Worm (Caenorhabditis elegans): ENCODE results near the gene spop-1.

- no peak for TF ChIP-seq sptf-1 (tag; optimal IDR thresholded peaks at IDR 0.05)
- TF ChIP-seq unc-62 (GFP tag; optimal IDR thresholded peaks at IDR 0.05): no peak
- no peak for TF ChIP-seq rnt-1 (tag; optimal IDR thresholded peaks at IDR 0.05)
- TF ChIP-seq elt-3 (tag; optimal IDR thresholded peaks at IDR 0.05): no peak
- no peak for TF ChIP-seq aha-1 (tag; optimal IDR thresholded peaks at IDR 0.05)
- TF ChIP-seq nhr-84 (tag; optimal IDR thresholded peaks at IDR 0.05): no peak
- no peak for TF ChIP-seq snpc-4 (tag; optimal IDR thresholded peaks at IDR 0.05)
- no peak for TF ChIP-seq sup-37 (GFP tag; optimal IDR thresholded peaks at IDR 0.05)
- no peak for TF ChIP-seq F16B12.6 (tag; optimal IDR thresholded peaks at IDR 0.05)
- TF ChIP-seq irx-1 (tag; optimal IDR thresholded peaks at IDR 0.05): no peak
Measured at ce11 chrIII:10146701-10147100, 48.8 kb upstream of the spop-1 start, which contains the start of gene K08E5.1.
